Fruit fly (Drosophila melanogaster): ENCODE results near the gene CG16721.
A peak's percentile ranks its signal among the peaks of the same experiment; 100 is the strongest.

The CG16721 gene

dm6 chrX:5899241-5900145 lies 19.8 kb downstream of the CG16721 start (continued):
- TF ChIP-seq otp (GFP tag; IDR thresholded peaks at IDR 0.05) (0 out of 3 replicates have a peak, but pooled peaks have one; percentile 63), CG7271 (tag; optimal IDR thresholded peaks at IDR 0.05) (no peak), abd-A (tag; optimal IDR thresholded peaks at IDR 0.05) (peak; percentile 61), CG1832 (GFP tag; optimal IDR thresholded peaks at IDR 0.05) (peak; percentile 78), CG15601 (tag; optimal IDR thresholded peaks at IDR 0.05) (peak; percentile 6), CG12299 (tag; optimal IDR thresholded peaks at IDR 0.05) (peak; percentile 15), CG2202 (tag; optimal IDR thresholded peaks at IDR 0.05) (no peak), ato (GFP tag; IDR thresholded peaks at IDR 0.05; ENCODE audit: partially characterized antibody) (no peak), eve (GFP tag; optimal IDR thresholded peaks at IDR 0.05) (no peak), CG14014 (GFP tag; IDR thresholded peaks at IDR 0.05) (no peak), CG14441 (GFP tag; IDR thresholded peaks at IDR 0.05) (0 out of 2 replicates have a peak, but pooled peaks have one; percentile 38), fd3F (GFP tag; optimal IDR thresholded peaks at IDR 0.05) (no peak), maf-S (GFP tag; optimal IDR thresholded peaks at IDR 0.05) (no peak), Bgb (GFP tag; IDR thresholded peaks at IDR 0.05; ENCODE audit: partially characterized antibody) (0 out of 2 replicates have a peak, but pooled peaks have one; percentile 18), Trl (optimal IDR thresholded peaks at IDR 0.05) (peak; percentile 83 to 85), Trl (GFP tag; optimal IDR thresholded peaks at IDR 0.05) (no peak), CG3838 (GFP tag; optimal IDR thresholded peaks at IDR 0.05) (no peak), Camta (GFP tag; optimal IDR thresholded peaks at IDR 0.05) (no peak), Dfd (GFP tag; optimal IDR thresholded peaks at IDR 0.05) (no peak), CG15696 (tag; optimal IDR thresholded peaks at IDR 0.05) (peak; percentile 22), CG8290 (GFP tag; optimal IDR thresholded peaks at IDR 0.05) (no peak), CG8290 (tag; optimal IDR thresholded peaks at IDR 0.05) (peak; percentile 7 to 68), CG13424 (tag; optimal IDR thresholded peaks at IDR 0.05) (peak; percentile 6), odd (GFP tag; optimal IDR thresholded peaks at IDR 0.05) (no peak), yki (optimal IDR thresholded peaks at IDR 0.05) (peak; percentile 0), CG8924 (tag; optimal IDR thresholded peaks at IDR 0.05) (peak; percentile 29), CG17829 (tag; optimal IDR thresholded peaks at IDR 0.05) (no peak), Med (GFP tag) (peak; percentile 78), exex (tag; optimal IDR thresholded peaks at IDR 0.05) (peak; percentile 6), gsb-n (tag; optimal IDR thresholded peaks at IDR 0.05) (no peak), ATbp (GFP tag; optimal IDR thresholded peaks at IDR 0.05) (peak; percentile 32), CG4360 (GFP tag; IDR thresholded peaks at IDR 0.05) (peak; percentile 54), CG10565 (GFP tag; optimal IDR thresholded peaks at IDR 0.05) (no peak), NFAT (GFP tag; IDR thresholded peaks at IDR 0.05) (0 out of 2 replicates have a peak, but pooled peaks have one; percentile 12), CG6813 (GFP tag; optimal IDR thresholded peaks at IDR 0.05) (peak; percentile 55), Hand (GFP tag; optimal IDR thresholded peaks at IDR 0.05) (peak; percentile 21), CG17186 (GFP tag; optimal IDR thresholded peaks at IDR 0.05) (no peak), bsh (GFP tag; optimal IDR thresholded peaks at IDR 0.05) (no peak), vnd (GFP tag; IDR thresholded peaks at IDR 0.05; ENCODE audit: partially characterized antibody) (0 out of 3 replicates have a peak, but pooled peaks have one; percentile 37), cwo (GFP tag; optimal IDR thresholded peaks at IDR 0.05) (peak; percentile 23), BtbVII (GFP tag; optimal IDR thresholded peaks at IDR 0.05) (peak; percentile 51)
